Fruit fly (Drosophila melanogaster) whole organism, wandering third instar larva: ENCODE measurements around the gene mRpS23.

Experiments
- Abd-B ChIP-seq: fragments of >200 bp; optimal IDR thresholded peaks from 2 replicates; lab custom pipeline; 2017; ENCODE audit warnings: missing biosample characterization, missing genetic modification characterization
- OdsH ChIP-seq: fragments of 200-800 bp; sonication (Bioruptor generic); optimal IDR thresholded peaks from 2 replicates; lab custom pipeline; 2016; ENCODE audit warnings: missing biosample characterization, mild to moderate bottlenecking, missing genetic modification characterization
- br ChIP-seq: fragments of 200-800 bp; sonication (Bioruptor generic); optimal IDR thresholded peaks from 2 replicates; lab custom pipeline; 2016; ENCODE audit warnings: missing biosample characterization, missing genetic modification characterization
- dsf ChIP-seq: sonication (Bioruptor generic); optimal IDR thresholded peaks from 2 replicates; lab custom pipeline; 2016; ENCODE audit warnings: missing biosample characterization, missing genetic modification characterization, borderline replicate concordance
- foxo ChIP-seq, 2 experiments: fragments of 200-800 bp; sonication (Bioruptor generic); optimal IDR thresholded peaks; 2 replicates in 1 of 2; 3 replicates in 1 of 2; lab custom pipeline; 2016 to 2017; ENCODE audit warnings: missing biosample characterization in 2 of 2, missing genetic modification characterization in 2 of 2
- pan ChIP-seq: fragments of >200 bp; optimal IDR thresholded peaks from 2 replicates; lab custom pipeline; 2017
- usp ChIP-seq: fragments of >200 bp; optimal IDR thresholded peaks from 2 replicates; lab custom pipeline; 2017; ENCODE audit warnings: missing biosample characterization, missing genetic modification characterization

- TF ChIP-seq Abd-B (GFP tag; lab: Kevin White, UChicago) = no peak
- TF ChIP-seq dsf (GFP tag; lab: Kevin White, UChicago) = no peak
- no peak for TF ChIP-seq OdsH (GFP tag; lab: Kevin White, UChicago)
- TF ChIP-seq foxo (GFP tag; optimal IDR thresholded peaks at IDR 0.05; lab: Kevin White, UChicago) = no peak
- TF ChIP-seq br (GFP tag; lab: Kevin White, UChicago) = no peak
- no peak for TF ChIP-seq pan (lab: Kevin White, UChicago)
- no peak for TF ChIP-seq usp (GFP tag; lab: Kevin White, UChicago)
Measured at dm6 chr2L:13833058-13833457, 1.8 kb downstream of the mRpS23 start, which contains the start of the genes GatC, PolG2 and Polr2C.
